Fruit fly (Drosophila melanogaster): Measurements from ENCODE around the gene Dh31.

dm6 chr2L:8471667-8472066 is 35.0 kb downstream of the Dh31 start:
- TF ChIP-seq insv (optimal IDR thresholded peaks at IDR 0.05): no peak
- no peak for TF ChIP-seq h (optimal IDR thresholded peaks at IDR 0.05)
